4 fruit fly cellular contexts compared by ENCODE assay signal in genomic region chr3L:17995203-17996143, dm6.
A peak's percentile ranks its signal among the peaks of the same experiment; 100 is the strongest.
TF ChIP-seq lines count a peak whose summit lies in the region.

No protein-coding gene starts in this region.

- TF ChIP-seq CTCF in whole organism, embryonic (GFP tag; optimal IDR thresholded peaks at IDR 0.05; lab: Kevin White, UChicago): no peak

TF ChIP-seq in whole organism, embryonic, 481 proteins besides CTCF, POLR2A, EP300 and RAD21 (continues in another document):
- 0 out of 2 replicates have a peak, but pooled peaks have one; percentile 37 for TF ChIP-seq CG32772 (GFP tag; IDR thresholded peaks at IDR 0.05; lab: Robert Waterston, UW)
- TF ChIP-seq Pdp1 (GFP tag; optimal IDR thresholded peaks at IDR 0.05; lab: Kevin White, UChicago): peak in 1 of 2 experiments; percentile 80
- no peak for TF ChIP-seq CG10654 (GFP tag; optimal IDR thresholded peaks at IDR 0.05; lab: Kevin White, UChicago)
- no peak for TF ChIP-seq CG11085 (GFP tag; IDR thresholded peaks at IDR 0.05; lab: Robert Waterston, UW)
- TF ChIP-seq CG3281 (GFP tag; optimal IDR thresholded peaks at IDR 0.05; lab: Kevin White, UChicago): peak; percentile 25
- TF ChIP-seq Med (GFP tag; lab: Kevin White, UChicago): peak; percentile 74
- peak; percentile 90 for TF ChIP-seq rib (GFP tag; IDR thresholded peaks at IDR 0.05; lab: Robert Waterston, UW)
- TF ChIP-seq pros (GFP tag; optimal IDR thresholded peaks at IDR 0.05; lab: Kevin White, UChicago): peak; percentile 11
- peak; percentile 85 for TF ChIP-seq onecut (GFP tag; IDR thresholded peaks at IDR 0.05; lab: Robert Waterston, UW)
- no peak for TF ChIP-seq ac (GFP tag; optimal IDR thresholded peaks at IDR 0.05; lab: Kevin White, UChicago)
- TF ChIP-seq ERR (GFP tag; optimal IDR thresholded peaks at IDR 0.05; lab: Kevin White, UChicago): peak; percentile 63
- TF ChIP-seq Hmr (GFP tag; optimal IDR thresholded peaks at IDR 0.05; lab: Kevin White, UChicago): peak; percentile 43
- peak in 1 of 2 experiments; percentile 18 for TF ChIP-seq dpn (GFP tag; optimal IDR thresholded peaks at IDR 0.05; lab: Kevin White, UChicago)
- TF ChIP-seq CG17385 (GFP tag; optimal IDR thresholded peaks at IDR 0.05; lab: Kevin White, UChicago): peak; percentile 9
- peak; percentile 59 for TF ChIP-seq Deaf1 (tag; optimal IDR thresholded peaks at IDR 0.05; lab: Kevin White, UChicago)
- peak; percentile 34 for TF ChIP-seq Hand (GFP tag; optimal IDR thresholded peaks at IDR 0.05; lab: Kevin White, UChicago)
- TF ChIP-seq Dad (GFP tag; optimal IDR thresholded peaks at IDR 0.05; lab: Kevin White, UChicago): no peak
- peak; percentile 53; the same call in 1 of the 3 replicates for TF ChIP-seq so (GFP tag; IDR thresholded peaks at IDR 0.05; lab: Robert Waterston, UW)
- no peak for TF ChIP-seq CG10959 (GFP tag; IDR thresholded peaks at IDR 0.05; lab: Robert Waterston, UW)
- 0 out of 2 replicates have a peak, but pooled peaks have one; percentile 21 for TF ChIP-seq Ptx1 (GFP tag; IDR thresholded peaks at IDR 0.05; lab: Robert Waterston, UW)
- peak; percentile 84; the same call in 3 of the 4 replicates for TF ChIP-seq chinmo (GFP tag; IDR thresholded peaks at IDR 0.05; lab: Robert Waterston, UW; ENCODE audit: partially characterized antibody)

TF ChIP-seq in whole organism, prepupa, 60 proteins besides CTCF, POLR2A, EP300 and RAD21 (continues in another document):
- TF ChIP-seq dac (GFP tag; optimal IDR thresholded peaks at IDR 0.05; lab: Kevin White, UChicago): no peak
- TF ChIP-seq pdm3 (GFP tag; optimal IDR thresholded peaks at IDR 0.05; lab: Kevin White, UChicago): no peak
- TF ChIP-seq eg (GFP tag; IDR thresholded peaks at IDR 0.05; lab: Robert Waterston, UW): no peak
- peak; percentile 56 for TF ChIP-seq svp (GFP tag; lab: Kevin White, UChicago)
- peak; percentile 11 for TF ChIP-seq Eip78C (GFP tag; lab: Kevin White, UChicago)
- no peak for TF ChIP-seq net (GFP tag; optimal IDR thresholded peaks at IDR 0.05; lab: Kevin White, UChicago)
- no peak for TF ChIP-seq CG8319 (GFP tag; optimal IDR thresholded peaks at IDR 0.05; lab: Kevin White, UChicago)
- no peak for TF ChIP-seq Sox14 (GFP tag; optimal IDR thresholded peaks at IDR 0.05; lab: Kevin White, UChicago)
- no peak for TF ChIP-seq CG6808 (GFP tag; optimal IDR thresholded peaks at IDR 0.05; lab: Kevin White, UChicago)
- no peak for TF ChIP-seq CG3919 (GFP tag; optimal IDR thresholded peaks at IDR 0.05; lab: Kevin White, UChicago)
- TF ChIP-seq CG15336 (GFP tag; IDR thresholded peaks at IDR 0.05; lab: Robert Waterston, UW): no peak
- TF ChIP-seq Hr38 (GFP tag; optimal IDR thresholded peaks at IDR 0.05; lab: Kevin White, UChicago): no peak
- TF ChIP-seq CG31627 (GFP tag; optimal IDR thresholded peaks at IDR 0.05; lab: Kevin White, UChicago): no peak
- TF ChIP-seq Ets21C (GFP tag; optimal IDR thresholded peaks at IDR 0.05; lab: Kevin White, UChicago): no peak
- no peak for TF ChIP-seq CG11762 (GFP tag; optimal IDR thresholded peaks at IDR 0.05; lab: Kevin White, UChicago; ENCODE audit: insufficient read depth)
- no peak for TF ChIP-seq CG1621 (tag; optimal IDR thresholded peaks at IDR 0.05; lab: Kevin White, UChicago)
- 0 out of 3 replicates have a peak, but pooled peaks have one; percentile 15 for TF ChIP-seq CG8119 (GFP tag; IDR thresholded peaks at IDR 0.05; lab: Robert Waterston, UW)
- TF ChIP-seq CG7368 (GFP tag; optimal IDR thresholded peaks at IDR 0.05; lab: Kevin White, UChicago): no peak
- TF ChIP-seq CG3032 (tag; optimal IDR thresholded peaks at IDR 0.05; lab: Kevin White, UChicago): no peak
- TF ChIP-seq ss (GFP tag; optimal IDR thresholded peaks at IDR 0.05; lab: Kevin White, UChicago): no peak
- TF ChIP-seq CG4318 (GFP tag; optimal IDR thresholded peaks at IDR 0.05; lab: Kevin White, UChicago): no peak
- TF ChIP-seq CG9139 (GFP tag; optimal IDR thresholded peaks at IDR 0.05; lab: Kevin White, UChicago): no peak
- no peak for TF ChIP-seq CG32006 (GFP tag; optimal IDR thresholded peaks at IDR 0.05; lab: Kevin White, UChicago)
- TF ChIP-seq vri (GFP tag; optimal IDR thresholded peaks at IDR 0.05; lab: Kevin White, UChicago): peak; percentile 95
- peak; percentile 88 for TF ChIP-seq fkh (GFP tag; optimal IDR thresholded peaks at IDR 0.05; lab: Kevin White, UChicago)

TF ChIP-seq in whole organism, pupa, 21 proteins besides CTCF, POLR2A, EP300 and RAD21:
- TF ChIP-seq CG8159 (tag; optimal IDR thresholded peaks at IDR 0.05; lab: Kevin White, UChicago) (no peak), D1 (tag; optimal IDR thresholded peaks at IDR 0.05; lab: Kevin White, UChicago) (no peak), EcR (GFP tag; optimal IDR thresholded peaks at IDR 0.05; lab: Kevin White, UChicago) (peak; percentile 67), Pif1A (GFP tag; optimal IDR thresholded peaks at IDR 0.05; lab: Kevin White, UChicago) (no peak)
TF ChIP-seq in whole organism, pupa: peak in this region for 1.

TF ChIP-seq in whole organism, wandering third instar larva, 38 proteins besides CTCF, POLR2A, EP300 and RAD21:
- no peak for TF ChIP-seq Rel (GFP tag; optimal IDR thresholded peaks at IDR 0.05; lab: Kevin White, UChicago)
- TF ChIP-seq Rel (tag; optimal IDR thresholded peaks at IDR 0.05; lab: Kevin White, UChicago): peak; percentile 31
- TF ChIP-seq fru (GFP tag; optimal IDR thresholded peaks at IDR 0.05; lab: Kevin White, UChicago): peak; percentile 19
- no peak for TF ChIP-seq OdsH (GFP tag; optimal IDR thresholded peaks at IDR 0.05; lab: Kevin White, UChicago)
- peak; percentile 23 for TF ChIP-seq tai (GFP tag; optimal IDR thresholded peaks at IDR 0.05; lab: Kevin White, UChicago)
- TF ChIP-seq HLH106 (tag; optimal IDR thresholded peaks at IDR 0.05; lab: Kevin White, UChicago): no peak
- no peak for TF ChIP-seq Hnf4 (GFP tag; optimal IDR thresholded peaks at IDR 0.05; lab: Kevin White, UChicago)
- peak; percentile 9 for TF ChIP-seq h (GFP tag; optimal IDR thresholded peaks at IDR 0.05; lab: Kevin White, UChicago)

Comparison
In these comparisons a context has a peak if more than half of its experiments do, and no peak if none do; other contexts are left out.
1. Of the 7 proteins assayed by ChIP-seq in both whole organism, embryonic and whole organism, prepupa: peak only in whole organism, embryonic: CG16779; only in whole organism, prepupa: none; in both: none; in neither: 6.